Fruit fly (Drosophila melanogaster) whole organism, pupa: ENCODE data around the gene natalisin.

Experiments used
- CG12605 ChIP-seq: fragments of 200-800 bp; sonication (Bioruptor generic); IDR thresholded peaks from 2 replicates; pipeline ENCODE4 v1.3.6; 2022; ENCODE audit warnings: missing biosample characterization, missing genetic modification characterization
- CG14655 ChIP-seq: fragments of 200-800 bp; sonication (Bioruptor generic); optimal IDR thresholded peaks from 3 replicates; lab custom pipeline; 2017; ENCODE audit warnings: mild to moderate bottlenecking, missing biosample characterization, missing genetic modification reagents, missing genetic modification characterization
- CG4496 ChIP-seq: fragments of 200-800 bp; sonication (Bioruptor generic); IDR thresholded peaks from 3 replicates; pipeline ENCODE4 v1.3.6; 2022; ENCODE audit warnings: missing biosample characterization, missing genetic modification characterization
- CG8159 ChIP-seq: fragments of 200-800 bp; sonication (Bioruptor generic); optimal IDR thresholded peaks from 3 replicates; lab custom pipeline; 2018; ENCODE audit warnings: missing biosample characterization, mild to moderate bottlenecking, missing genetic modification characterization, moderate library complexity
- CG8301 ChIP-seq: fragments of 200-800 bp; sonication (Bioruptor generic); optimal IDR thresholded peaks from 2 replicates; lab custom pipeline; 2018; ENCODE audit warnings: missing biosample characterization, mild to moderate bottlenecking, missing genetic modification characterization
- CG9948 ChIP-seq: fragments of 200-800 bp; sonication (Bioruptor generic); optimal IDR thresholded peaks from 2 replicates; lab custom pipeline; 2018; ENCODE audit warnings: missing biosample characterization, mild to moderate bottlenecking, missing genetic modification characterization, moderate library complexity
- Pif1B ChIP-seq: fragments of 200-800 bp; sonication (Bioruptor generic); optimal IDR thresholded peaks from 3 replicates; lab custom pipeline; 2016; ENCODE audit warnings: missing biosample characterization, missing genetic modification characterization
- fd96Ca ChIP-seq: fragments of 200-800 bp; sonication (Bioruptor generic); IDR thresholded peaks from 3 replicates; pipeline ENCODE4 v1.3.6; 2022; ENCODE audit warnings: missing biosample characterization, missing genetic modification characterization

dm6 chr3R:14431887-14432286, 13.5 kb downstream of the natalisin start:
- TF ChIP-seq CG8301 (tag; lab: Kevin White, UChicago) = no peak
- TF ChIP-seq CG8159 (tag; lab: Kevin White, UChicago) = no peak
- peak; percentile 20; the same call in 1 of the 3 replicates for TF ChIP-seq CG4496 (GFP tag; lab: Robert Waterston, UW)
- TF ChIP-seq CG14655 (GFP tag; lab: Kevin White, UChicago) = no peak
- TF ChIP-seq CG9948 (tag; lab: Kevin White, UChicago) = no peak
- TF ChIP-seq fd96Ca (GFP tag; lab: Robert Waterston, UW) = no peak
- TF ChIP-seq CG12605 (GFP tag; lab: Robert Waterston, UW) = no peak
- TF ChIP-seq Pif1B (GFP tag; lab: Kevin White, UChicago) = no peak
